Fruit fly (Drosophila melanogaster) whole organism, embryonic: Measurements from ENCODE around the gene Cdc42.

Source experiments
- Antp ChIP-seq: fragments of 200-800 bp; sonication (Bioruptor generic); optimal IDR thresholded peaks from 3 replicates; lab custom pipeline; 2016; ENCODE audit warnings: missing biosample characterization, missing genetic modification characterization
- Asciz ChIP-seq: fragments of 200-800 bp; sonication (Bioruptor generic); optimal IDR thresholded peaks from 2 replicates; lab custom pipeline; 2017; ENCODE audit warnings: missing biosample characterization, mild to moderate bottlenecking, missing genetic modification characterization, missing genetic modification reagents
- CG11504 ChIP-seq: fragments of 200-800 bp; sonication (Bioruptor generic); optimal IDR thresholded peaks from 3 replicates; lab custom pipeline; 2019; ENCODE audit warnings: missing biosample characterization, mild to moderate bottlenecking, missing genetic modification characterization, moderate library complexity
- CG12659 ChIP-seq: fragments of 200-800 bp; sonication (Bioruptor generic); optimal IDR thresholded peaks from 3 replicates; lab custom pipeline; 2017; ENCODE audit warnings: mild to moderate bottlenecking, missing biosample characterization, missing genetic modification reagents, missing genetic modification characterization
- CG14014 ChIP-seq: fragments of 200-800 bp; sonication (Bioruptor generic); IDR thresholded peaks from 2 replicates; pipeline ENCODE4 v1.3.6; 2022; ENCODE audit warnings: missing biosample characterization, missing genetic modification characterization
- CG14667 ChIP-seq: fragments of 200-800 bp; sonication (Bioruptor generic); IDR thresholded peaks from 2 replicates; pipeline ENCODE4 v1.3.6; 2022; ENCODE audit warnings: missing biosample characterization, missing genetic modification characterization
- CG1529 ChIP-seq: fragments of 200-800 bp; sonication (Bioruptor generic); optimal IDR thresholded peaks from 3 replicates; lab custom pipeline; 2018; ENCODE audit warnings: missing biosample characterization, missing genetic modification characterization
- CG15696 ChIP-seq: fragments of 200-800 bp; sonication (Bioruptor generic); optimal IDR thresholded peaks from 2 replicates; lab custom pipeline; 2019; ENCODE audit warnings: missing biosample characterization, mild to moderate bottlenecking, missing genetic modification characterization, moderate library complexity
- CG16863 ChIP-seq: fragments of 200-800 bp; sonication (Bioruptor generic); optimal IDR thresholded peaks from 3 replicates; lab custom pipeline; 2016; ENCODE audit warnings: missing biosample characterization, missing genetic modification characterization
- CG17328 ChIP-seq: fragments of 200-800 bp; sonication (Bioruptor generic); IDR thresholded peaks from 2 replicates; pipeline ENCODE4 v1.3.6; 2022; ENCODE audit warnings: missing biosample characterization, missing genetic modification characterization
- CG18619 ChIP-seq: fragments of 200-800 bp; sonication (Bioruptor generic); optimal IDR thresholded peaks from 3 replicates; lab custom pipeline; 2017; ENCODE audit warnings: missing biosample characterization, mild to moderate bottlenecking, missing genetic modification characterization
- CG18764 ChIP-seq: fragments of 200-800 bp; sonication (Bioruptor generic); optimal IDR thresholded peaks from 3 replicates; lab custom pipeline; 2016; ENCODE audit warnings: missing biosample characterization, missing genetic modification characterization
- CG34224 ChIP-seq: fragments of 200-800 bp; sonication (Bioruptor generic); IDR thresholded peaks from 3 replicates; pipeline ENCODE4 v1.3.6; 2022; ENCODE audit warnings: missing biosample characterization, missing genetic modification characterization; ENCODE audit not compliant: partially characterized antibody
- CG4707 ChIP-seq: fragments of 200-800 bp; sonication (Bioruptor generic); optimal IDR thresholded peaks from 2 replicates; lab custom pipeline; 2018; ENCODE audit warnings: missing biosample characterization, mild to moderate bottlenecking, missing genetic modification characterization, moderate library complexity
- CG9876 ChIP-seq: fragments of 200-800 bp; sonication (Bioruptor generic); optimal IDR thresholded peaks from 2 replicates; lab custom pipeline; 2016; ENCODE audit warnings: missing biosample characterization, missing genetic modification characterization
- Deaf1 ChIP-seq: fragments of 200-800 bp; optimal IDR thresholded peaks from 3 replicates; lab custom pipeline; 2019; ENCODE audit warnings: missing biosample characterization, mild to moderate bottlenecking, missing genetic modification characterization, moderate library complexity
- Fer1 ChIP-seq: fragments of 200-800 bp; sonication (Bioruptor generic); optimal IDR thresholded peaks from 2 replicates; lab custom pipeline; 2017; ENCODE audit warnings: missing biosample characterization, mild to moderate bottlenecking, missing genetic modification characterization
- HmgD ChIP-seq: fragments of 200-800 bp; sonication (Bioruptor generic); optimal IDR thresholded peaks from 3 replicates; lab custom pipeline; 2016; ENCODE audit warnings: missing biosample characterization, missing genetic modification characterization
- Hr51 ChIP-seq, 2 experiments: fragments of 200-800 bp; sonication (Bioruptor generic); optimal IDR thresholded peaks; 2 replicates in 1 of 2; 3 replicates in 1 of 2; lab custom pipeline; 2016 to 2018; ENCODE audit warnings: missing biosample characterization in 2 of 2, missing genetic modification characterization in 2 of 2, mild to moderate bottlenecking in 1 of 2, moderate library complexity in 1 of 2
- Mrtf ChIP-seq: fragments of 200-800 bp; sonication (Bioruptor generic); IDR thresholded peaks from 3 replicates; pipeline ENCODE4 v1.3.6; 2022; ENCODE audit warnings: missing biosample characterization, missing genetic modification characterization
- NfI ChIP-seq: fragments of 200-800 bp; sonication (Bioruptor generic); optimal IDR thresholded peaks from 3 replicates; lab custom pipeline; 2018; ENCODE audit warnings: missing biosample characterization, mild to moderate bottlenecking, missing genetic modification characterization, moderate library complexity
- Oaz ChIP-seq: fragments of 200-800 bp; sonication (Bioruptor generic); IDR thresholded peaks from 2 replicates; pipeline ENCODE4 v1.3.6; 2022; ENCODE audit warnings: missing biosample characterization, missing genetic modification characterization
- Ptx1 ChIP-seq: fragments of 200-800 bp; sonication (Bioruptor generic); IDR thresholded peaks from 2 replicates; pipeline ENCODE4 v1.3.6; 2022; ENCODE audit warnings: missing biosample characterization, missing genetic modification characterization
- Scr ChIP-seq: fragments of 200-800 bp; sonication (Bioruptor generic); IDR thresholded peaks from 2 replicates; pipeline ENCODE4 v1.3.6; 2022; ENCODE audit warnings: missing biosample characterization, missing genetic modification characterization; ENCODE audit not compliant: partially characterized antibody
- Sox100B ChIP-seq: fragments of 200-800 bp; sonication (Bioruptor generic); optimal IDR thresholded peaks from 3 replicates; lab custom pipeline; 2018; ENCODE audit warnings: missing biosample characterization, mild to moderate bottlenecking, missing genetic modification characterization
- Trl ChIP-seq, 3 experiments: fragments of >200 bp in 2 of 3; fragments of 200-800 bp in 1 of 3; sonication (Bioruptor generic) in 1 of 3; optimal IDR thresholded peaks; 2 replicates in 1 of 3; 3 replicates in 2 of 3; lab custom pipeline; 2016 to 2017; ENCODE audit warnings: missing biosample characterization in 1 of 3, missing genetic modification characterization in 1 of 3
- al ChIP-seq: fragments of 200-800 bp; sonication (Bioruptor generic); IDR thresholded peaks from 2 replicates; pipeline ENCODE4 v1.3.6; 2022; ENCODE audit warnings: missing biosample characterization, missing genetic modification characterization
- cg ChIP-seq: fragments of 200-800 bp; sonication (Bioruptor generic); optimal IDR thresholded peaks from 3 replicates; lab custom pipeline; 2019; ENCODE audit warnings: missing biosample characterization, mild to moderate bottlenecking, missing genetic modification characterization, moderate library complexity
- chif ChIP-seq, 2 experiments: fragments of 200-800 bp; sonication (Bioruptor generic); optimal IDR thresholded peaks; 3 replicates each; lab custom pipeline; 2016; ENCODE audit warnings: missing biosample characterization in 2 of 2, missing genetic modification characterization in 2 of 2
- chm ChIP-seq: fragments of 200-800 bp; sonication (Bioruptor generic); IDR thresholded peaks from 2 replicates; pipeline ENCODE4 v1.3.6; 2022; ENCODE audit warnings: missing biosample characterization, missing genetic modification characterization
- dan ChIP-seq: fragments of 200-800 bp; sonication (Bioruptor generic); IDR thresholded peaks from 2 replicates; pipeline ENCODE4 v1.3.6; 2022; ENCODE audit warnings: missing biosample characterization, missing genetic modification characterization
- ewg ChIP-seq: fragments of 200-800 bp; sonication (Bioruptor generic); optimal IDR thresholded peaks from 3 replicates; lab custom pipeline; 2017; ENCODE audit warnings: mild to moderate bottlenecking, missing biosample characterization, missing genetic modification reagents, missing genetic modification characterization
- gsb-n ChIP-seq: fragments of 200-800 bp; sonication (Bioruptor generic); optimal IDR thresholded peaks from 3 replicates; lab custom pipeline; 2018; ENCODE audit warnings: missing biosample characterization, mild to moderate bottlenecking, missing genetic modification characterization
- hkb ChIP-seq, 2 experiments: fragments of 200-800 bp in 1 of 2; fragments of >200 bp in 1 of 2; sonication (Bioruptor generic) in 1 of 2; IDR thresholded peaks in 1 of 2; optimal IDR thresholded peaks in 1 of 2; 2 replicates each; pipeline versions ENCODE4 v1.3.6 to Lab custom; 2017 to 2022; ENCODE audit warnings: missing biosample characterization in 1 of 2, missing genetic modification characterization in 1 of 2
- jumu ChIP-seq: fragments of 200-800 bp; sonication (Bioruptor generic); optimal IDR thresholded peaks from 3 replicates; lab custom pipeline; 2016; ENCODE audit warnings: missing biosample characterization, missing genetic modification characterization
- knrl ChIP-seq: fragments of 200-800 bp; sonication (Bioruptor generic); IDR thresholded peaks from 3 replicates; pipeline ENCODE4 v1.3.6; 2022; ENCODE audit warnings: missing biosample characterization, missing genetic modification characterization; ENCODE audit not compliant: partially characterized antibody
- mld ChIP-seq: fragments of 200-800 bp; sonication (Bioruptor generic); IDR thresholded peaks from 3 replicates; pipeline ENCODE4 v1.3.6; 2022; ENCODE audit warnings: missing biosample characterization, missing genetic modification characterization; ENCODE audit not compliant: partially characterized antibody
- nom ChIP-seq: fragments of 200-800 bp; sonication (Bioruptor generic); optimal IDR thresholded peaks from 2 replicates; lab custom pipeline; 2017; ENCODE audit warnings: missing biosample characterization, missing genetic modification characterization, mild to moderate bottlenecking, moderate library complexity, missing genetic modification reagents
- pnt ChIP-seq: fragments of 200-800 bp; sonication (Bioruptor generic); optimal IDR thresholded peaks from 3 replicates; lab custom pipeline; 2016; ENCODE audit warnings: missing biosample characterization, missing genetic modification characterization
- sc ChIP-seq, 3 experiments: fragments of >200 bp in 2 of 3; fragments of 200-800 bp in 1 of 3; sonication (Bioruptor generic) in 1 of 3; optimal IDR thresholded peaks; 2 replicates in 2 of 3; 3 replicates in 1 of 3; lab custom pipeline; 2017; ENCODE audit warnings: mild to moderate bottlenecking in 1 of 3, missing biosample characterization in 1 of 3, missing genetic modification characterization in 1 of 3, missing genetic modification reagents in 1 of 3
- shn ChIP-seq: fragments of 200-800 bp; sonication (Bioruptor generic); optimal IDR thresholded peaks from 3 replicates; lab custom pipeline; 2016; ENCODE audit warnings: missing biosample characterization, missing genetic modification characterization
- slp2 ChIP-seq: fragments of 200-800 bp; sonication (Bioruptor generic); optimal IDR thresholded peaks from 2 replicates; lab custom pipeline; 2016; ENCODE audit warnings: missing biosample characterization, missing genetic modification characterization
- trem ChIP-seq: fragments of 200-800 bp; optimal IDR thresholded peaks from 3 replicates; lab custom pipeline; 2019; ENCODE audit warnings: missing biosample characterization, mild to moderate bottlenecking, missing genetic modification characterization, moderate library complexity
- trh ChIP-seq: fragments of 200-800 bp; sonication (Bioruptor generic); optimal IDR thresholded peaks from 2 replicates; lab custom pipeline; 2016; ENCODE audit warnings: missing biosample characterization, missing genetic modification characterization
- tup ChIP-seq: fragments of 200-800 bp; sonication (Bioruptor generic); optimal IDR thresholded peaks from 2 replicates; lab custom pipeline; 2016; ENCODE audit warnings: missing biosample characterization, mild to moderate bottlenecking, missing genetic modification characterization, moderate library complexity
- yki ChIP-seq: fragments of >200 bp; optimal IDR thresholded peaks from 3 replicates; lab custom pipeline; 2018

The Cdc42 gene

dm6 chrX:19745908-19746604, 49.2 kb downstream of the Cdc42 start, which contains the start of gene parvin (continued):
- TF ChIP-seq Oaz (GFP tag; lab: Robert Waterston, UW) (no peak), Asciz (GFP tag; lab: Kevin White, UChicago) (no peak), slp2 (no peak), gsb-n (tag; lab: Kevin White, UChicago) (peak; percentile 51), CG16863 (GFP tag; lab: Kevin White, UChicago) (no peak), jumu (GFP tag; lab: Kevin White, UChicago) (no peak), HmgD (GFP tag; lab: Kevin White, UChicago) (no peak), sc (optimal IDR thresholded peaks at IDR 0.05; lab: Kevin White, UChicago) (no peak), sc (GFP tag; optimal IDR thresholded peaks at IDR 0.05; lab: Kevin White, UChicago) (no peak), CG12659 (GFP tag; lab: Kevin White, UChicago) (peak; percentile 38), CG14667 (GFP tag; lab: Robert Waterston, UW) (no peak), CG15696 (tag; lab: Kevin White, UChicago) (no peak), Fer1 (no peak), Deaf1 (tag; lab: Kevin White, UChicago) (no peak), tup (no peak), cg (GFP tag; lab: Kevin White, UChicago) (peak; percentile 82), CG18619 (GFP tag; lab: Kevin White, UChicago) (no peak), dan (no peak), CG34224 (GFP tag; lab: Robert Waterston, UW) (no peak), CG9876 (GFP tag; lab: Kevin White, UChicago) (no peak), CG18764 (GFP tag; lab: Kevin White, UChicago) (no peak), chif (GFP tag; optimal IDR thresholded peaks at IDR 0.05; lab: Kevin White, UChicago) (no peak), NfI (no peak), trh (GFP tag; lab: Kevin White, UChicago) (no peak), chm (GFP tag; lab: Robert Waterston, UW) (no peak), yki (lab: Kevin White, UChicago) (no peak), mld (GFP tag; lab: Robert Waterston, UW) (no peak), CG14014 (GFP tag; lab: Robert Waterston, UW) (no peak), knrl (GFP tag; lab: Robert Waterston, UW) (peak; percentile 37; the same call in 1 of the 3 replicates), CG11504 (no peak), CG4707 (GFP tag; lab: Kevin White, UChicago) (no peak), CG1529 (GFP tag; lab: Kevin White, UChicago) (no peak)

DNA sequence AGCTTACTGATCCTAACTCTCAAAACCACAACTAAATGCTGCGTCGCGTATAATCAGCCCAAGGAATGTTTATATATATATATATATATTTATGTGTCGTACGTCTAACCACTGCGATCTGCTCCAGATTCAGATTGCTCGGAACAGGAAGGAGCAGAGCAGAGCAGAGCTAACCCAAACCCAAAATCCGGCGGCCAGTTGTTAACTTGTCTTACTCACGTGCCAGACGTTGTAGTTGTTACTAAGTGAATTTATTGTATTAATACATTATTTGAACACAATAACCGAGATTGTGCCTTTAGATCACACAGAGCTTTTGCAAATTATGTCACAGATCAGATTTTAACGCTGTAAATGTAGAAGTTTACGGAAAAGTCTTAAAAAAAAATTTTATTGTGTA, 51.1 kb downstream of the Cdc42 start, which contains the start of gene Alr:
Alr (plus strand) TSS at position 301 of the 400 bp plus-strand sequence.
- TF ChIP-seq Antp (GFP tag; lab: Kevin White, UChicago) (no peak), Mrtf (GFP tag; lab: Robert Waterston, UW) (no peak), Scr (GFP tag; lab: Robert Waterston, UW) (no peak)
- TF ChIP-seq, all 482 proteins: peak for 0

dm6 chrX:19748565-19748964, 51.7 kb downstream of the Cdc42 start:
- TF ChIP-seq CG9876 (GFP tag; lab: Kevin White, UChicago): no peak
- TF ChIP-seq shn (GFP tag; lab: Kevin White, UChicago): peak; percentile 5
- TF ChIP-seq Ptx1 (GFP tag; lab: Robert Waterston, UW): no peak
- no peak for TF ChIP-seq pnt (GFP tag; lab: Kevin White, UChicago)
- no peak for TF ChIP-seq Sox100B (GFP tag; lab: Kevin White, UChicago)
- TF ChIP-seq CG17328: no peak
- TF ChIP-seq Hr51 (GFP tag; optimal IDR thresholded peaks at IDR 0.05; lab: Kevin White, UChicago): no peak
- TF ChIP-seq nom: no peak
- TF ChIP-seq jumu (GFP tag; lab: Kevin White, UChicago): peak; percentile 32
- peak; percentile 63 for TF ChIP-seq trem
- peak; percentile 79 for TF ChIP-seq hkb (optimal IDR thresholded peaks at IDR 0.05; lab: Kevin White, UChicago)
- no peak for TF ChIP-seq hkb (GFP tag; IDR thresholded peaks at IDR 0.05; lab: Robert Waterston, UW)
- no peak for TF ChIP-seq al (GFP tag; lab: Robert Waterston, UW)
- TF ChIP-seq ewg: peak; percentile 22
- no peak for TF ChIP-seq Trl (optimal IDR thresholded peaks at IDR 0.05; lab: Kevin White, UChicago)
- TF ChIP-seq Trl (GFP tag; optimal IDR thresholded peaks at IDR 0.05; lab: Kevin White, UChicago): peak; percentile 15
